Fruit fly (Drosophila melanogaster): ENCODE measurements around the gene MtnA.

Gene MtnA

DNA sequence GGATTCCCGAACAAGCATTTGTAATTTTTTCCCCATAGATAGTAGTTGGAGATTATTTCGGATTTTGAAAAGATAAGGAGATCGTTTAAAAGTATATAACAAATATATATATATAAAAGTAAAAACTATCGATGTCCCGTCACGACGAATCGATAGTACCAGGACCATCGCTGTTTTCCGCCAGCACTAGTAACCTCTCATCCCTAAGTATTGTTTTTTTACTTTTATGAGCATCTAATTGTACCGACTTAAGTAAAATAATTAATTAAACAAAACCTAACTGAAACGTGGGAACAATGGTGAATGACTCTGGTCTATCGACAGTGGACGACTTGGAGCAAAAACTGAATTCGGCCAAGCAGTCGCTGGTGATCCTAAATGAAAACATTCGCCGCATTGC is 43.5 kb downstream of the MtnA start, which contains the start of gene Pnn (continued):
- TF ChIP-seq ato (GFP tag; IDR thresholded peaks at IDR 0.05; ENCODE audit: partially characterized antibody), result peak; percentile 81; the same call in 1 of the 2 replicates
- peak; percentile 95 for TF ChIP-seq CG13287 (GFP tag; IDR thresholded peaks at IDR 0.05; ENCODE audit: partially characterized antibody)
- peak; percentile 93 for TF ChIP-seq amos (GFP tag; IDR thresholded peaks at IDR 0.05; ENCODE audit: partially characterized antibody)
- peak; percentile 75 for TF ChIP-seq MESR4 (GFP tag; optimal IDR thresholded peaks at IDR 0.05)
- peak; percentile 86 for TF ChIP-seq hb (GFP tag; IDR thresholded peaks at IDR 0.05; ENCODE audit: partially characterized antibody)
- TF ChIP-seq Sry-δ (GFP tag; optimal IDR thresholded peaks at IDR 0.05), result peak; percentile 83
- peak; percentile 87 for TF ChIP-seq sna (GFP tag; IDR thresholded peaks at IDR 0.05; ENCODE audit: partially characterized antibody)
- no peak for TF ChIP-seq bsh (GFP tag; optimal IDR thresholded peaks at IDR 0.05)
- no peak for TF ChIP-seq CrebB (tag; optimal IDR thresholded peaks at IDR 0.05)
- peak; percentile 10 for TF ChIP-seq sug (tag; optimal IDR thresholded peaks at IDR 0.05)
- no peak for TF ChIP-seq Fer1 (GFP tag; optimal IDR thresholded peaks at IDR 0.05)
- no peak for TF ChIP-seq unpg (GFP tag; optimal IDR thresholded peaks at IDR 0.05)
- peak; percentile 17 for TF ChIP-seq CG9797 (GFP tag; optimal IDR thresholded peaks at IDR 0.05)
- TF ChIP-seq CG42726 (GFP tag; IDR thresholded peaks at IDR 0.05; ENCODE audit: partially characterized antibody), result peak; percentile 87; the same call in 1 of the 2 replicates
- TF ChIP-seq HmgZ (tag; optimal IDR thresholded peaks at IDR 0.05), result peak; percentile 21
- TF ChIP-seq inv (GFP tag; IDR thresholded peaks at IDR 0.05; ENCODE audit: partially characterized antibody), result peak; percentile 86
- no peak for TF ChIP-seq tup (GFP tag; optimal IDR thresholded peaks at IDR 0.05)
- peak; percentile 61; the same call in 1 of the 4 replicates for TF ChIP-seq chinmo (GFP tag; IDR thresholded peaks at IDR 0.05; ENCODE audit: partially characterized antibody)
- TF ChIP-seq CG2116 (GFP tag; optimal IDR thresholded peaks at IDR 0.05), result peak; percentile 44
- TF ChIP-seq CG30403 (GFP tag; optimal IDR thresholded peaks at IDR 0.05), result no peak
- 0 out of 2 replicates have a peak, but pooled peaks have one; percentile 6 for TF ChIP-seq al (GFP tag; IDR thresholded peaks at IDR 0.05)
- TF ChIP-seq Doc3 (GFP tag; IDR thresholded peaks at IDR 0.05; ENCODE audit: partially characterized antibody), result peak; percentile 86
- TF ChIP-seq row (GFP tag; IDR thresholded peaks at IDR 0.05), result peak; percentile 84
- peak; percentile 6 for TF ChIP-seq Sox100B (GFP tag; optimal IDR thresholded peaks at IDR 0.05)
- TF ChIP-seq CG2712 (tag; optimal IDR thresholded peaks at IDR 0.05), result peak; percentile 42
- TF ChIP-seq tna (GFP tag; IDR thresholded peaks at IDR 0.05; ENCODE audit: partially characterized antibody), result peak; percentile 77
- TF ChIP-seq B-H2 (GFP tag; optimal IDR thresholded peaks at IDR 0.05), result peak; percentile 21
- TF ChIP-seq unc-4 (GFP tag; IDR thresholded peaks at IDR 0.05; ENCODE audit: partially characterized antibody), result peak; percentile 90
- peak; percentile 95 for TF ChIP-seq CG3995 (GFP tag; optimal IDR thresholded peaks at IDR 0.05)
- no peak for TF ChIP-seq zfh2 (GFP tag; optimal IDR thresholded peaks at IDR 0.05)
- TF ChIP-seq Dll (GFP tag; IDR thresholded peaks at IDR 0.05; ENCODE audit: partially characterized antibody), result peak; percentile 91
- peak; percentile 35 for TF ChIP-seq sens (GFP tag)
- no peak for TF ChIP-seq Hsf (GFP tag; optimal IDR thresholded peaks at IDR 0.05)
- TF ChIP-seq pzg (GFP tag; optimal IDR thresholded peaks at IDR 0.05), result peak; percentile 53
- TF ChIP-seq HLH4C (GFP tag; IDR thresholded peaks at IDR 0.05; ENCODE audit: partially characterized antibody), result peak; percentile 84
- TF ChIP-seq CG7745 (tag; optimal IDR thresholded peaks at IDR 0.05), result peak; percentile 44
- TF ChIP-seq CG32767 (GFP tag; IDR thresholded peaks at IDR 0.05), result 0 out of 2 replicates have a peak, but pooled peaks have one; percentile 19
- no peak for TF ChIP-seq CG11093 (GFP tag; IDR thresholded peaks at IDR 0.05)
- peak; percentile 27 for TF ChIP-seq Dp (GFP tag; optimal IDR thresholded peaks at IDR 0.05)
- peak; percentile 6 for TF ChIP-seq Xbp1 (GFP tag; optimal IDR thresholded peaks at IDR 0.05)
- peak; percentile 59 for TF ChIP-seq CG14710 (tag; optimal IDR thresholded peaks at IDR 0.05)
- TF ChIP-seq Mes4 (GFP tag; optimal IDR thresholded peaks at IDR 0.05), result no peak
- TF ChIP-seq CG12391 (tag; optimal IDR thresholded peaks at IDR 0.05), result peak; percentile 49
- peak; percentile 81 for TF ChIP-seq Dref (GFP tag; IDR thresholded peaks at IDR 0.05)
- peak; percentile 84 for TF ChIP-seq BEAF-32 (GFP tag; optimal IDR thresholded peaks at IDR 0.05)
- TF ChIP-seq CG8924 (tag; optimal IDR thresholded peaks at IDR 0.05), result peak; percentile 52
- peak; percentile 21 for TF ChIP-seq phol (tag; optimal IDR thresholded peaks at IDR 0.05)
- TF ChIP-seq E2f2 (GFP tag; IDR thresholded peaks at IDR 0.05), result peak; percentile 29; the same call in 1 of the 2 replicates
